Worm (Caenorhabditis elegans) whole organism, late embryonic: ENCODE results near the gene str-206.

Experiments
- C38D4.7 ChIP-seq: fragments of 200-800 bp; sonication (Bioruptor generic); optimal IDR thresholded peaks from 2 replicates; lab custom pipeline; 2018; ENCODE audit warnings: mild to moderate bottlenecking, missing genetic modification characterization, moderate library complexity, missing compliant biosample characterization
- F13H6.1 ChIP-seq: sonication (generic microtip); optimal IDR thresholded peaks from 2 replicates; lab custom pipeline; 2016; ENCODE audit warnings: missing genetic modification characterization, missing compliant biosample characterization
- K02D7.2 ChIP-seq: sonication (generic microtip); optimal IDR thresholded peaks from 2 replicates; lab custom pipeline; 2017; ENCODE audit warnings: mild to moderate bottlenecking, missing genetic modification characterization, missing compliant biosample characterization
- K09A11.1 ChIP-seq: sonication (generic microtip); optimal IDR thresholded peaks from 2 replicates; lab custom pipeline; 2017; ENCODE audit warnings: antibody characterized with exemption, mild to moderate bottlenecking, missing genetic modification characterization, missing compliant biosample characterization; ENCODE audit not compliant: insufficient read depth
- T23F11.4 ChIP-seq: fragments of 200-800 bp; sonication (Bioruptor generic); optimal IDR thresholded peaks from 2 replicates; lab custom pipeline; 2018; ENCODE audit warnings: mild to moderate bottlenecking, missing genetic modification characterization, missing compliant biosample characterization
- ahr-1 ChIP-seq: sonication (generic microtip); optimal IDR thresholded peaks from 2 replicates; lab custom pipeline; 2016; ENCODE audit warnings: missing genetic modification characterization, missing compliant biosample characterization
- ama-1 ChIP-seq: fragments of 150-350 bp; optimal IDR thresholded peaks from 2 replicates; lab custom pipeline; 2014
- ceh-14 ChIP-seq: sonication (generic microtip); optimal IDR thresholded peaks from 2 replicates; lab custom pipeline; 2016; ENCODE audit warnings: missing genotype, missing genetic modification characterization, missing compliant biosample characterization
- ceh-18 ChIP-seq: sonication (generic microtip); optimal IDR thresholded peaks from 2 replicates; lab custom pipeline; 2016; ENCODE audit warnings: missing genetic modification characterization, missing compliant biosample characterization
- ceh-19 ChIP-seq: fragments of 200-800 bp; sonication (Bioruptor generic); optimal IDR thresholded peaks from 2 replicates; lab custom pipeline; 2018; ENCODE audit warnings: mild to moderate bottlenecking, missing genetic modification characterization, missing compliant biosample characterization
- ceh-2 ChIP-seq: sonication (generic microtip); optimal IDR thresholded peaks from 2 replicates; lab custom pipeline; 2016; ENCODE audit warnings: missing genotype, missing genetic modification characterization, missing compliant biosample characterization
- ceh-22 ChIP-seq: sonication (generic microtip); optimal IDR thresholded peaks from 2 replicates; lab custom pipeline; 2017; ENCODE audit warnings: missing biosample characterization, missing genetic modification characterization
- ceh-24 ChIP-seq: sonication (generic microtip); optimal IDR thresholded peaks from 2 replicates; lab custom pipeline; 2016; ENCODE audit warnings: mild to moderate bottlenecking, missing genetic modification characterization, missing compliant biosample characterization
- ceh-34 ChIP-seq: sonication (generic microtip); optimal IDR thresholded peaks from 2 replicates; lab custom pipeline; 2016; ENCODE audit warnings: mild to moderate bottlenecking, missing genetic modification characterization, missing compliant biosample characterization
- ceh-45 ChIP-seq: fragments of 200-800 bp; sonication (Bioruptor generic); IDR thresholded peaks from 2 replicates; pipeline ENCODE4 v1.3.6; 2022; ENCODE audit warnings: missing genetic modification reagents, missing genetic modification characterization, missing compliant biosample characterization
- che-1 ChIP-seq: sonication (generic microtip); optimal IDR thresholded peaks from 2 replicates; lab custom pipeline; 2016; ENCODE audit warnings: mild to moderate bottlenecking, missing genetic modification characterization, missing compliant biosample characterization
- dmd-4 ChIP-seq: sonication (generic microtip); optimal IDR thresholded peaks from 2 replicates; lab custom pipeline; 2016; ENCODE audit warnings: borderline replicate concordance, missing genetic modification characterization, missing compliant biosample characterization
- dve-1 ChIP-seq: sonication (generic microtip); optimal IDR thresholded peaks from 2 replicates; lab custom pipeline; 2017; ENCODE audit warnings: antibody characterized with exemption, mild to moderate bottlenecking, missing genetic modification characterization, missing compliant biosample characterization
- elt-4 ChIP-seq: sonication (generic microtip); optimal IDR thresholded peaks from 2 replicates; lab custom pipeline; 2016; ENCODE audit warnings: missing genetic modification characterization, missing compliant biosample characterization
- ets-4 ChIP-seq: sonication (generic microtip); optimal IDR thresholded peaks from 2 replicates; lab custom pipeline; 2016; ENCODE audit warnings: missing genetic modification characterization, missing compliant biosample characterization
- eyg-1 ChIP-seq: sonication (generic microtip); optimal IDR thresholded peaks from 2 replicates; lab custom pipeline; 2016; ENCODE audit warnings: missing genotype, missing genetic modification characterization, missing compliant biosample characterization
- fkh-10 ChIP-seq: fragments of 150-350 bp; optimal IDR thresholded peaks from 2 replicates; lab custom pipeline; 2014; ENCODE audit warnings: missing biosample characterization, missing genetic modification reagents, missing genetic modification characterization
- fkh-6 ChIP-seq: sonication (generic microtip); optimal IDR thresholded peaks from 2 replicates; lab custom pipeline; 2016; ENCODE audit warnings: missing genetic modification characterization, missing compliant biosample characterization
- hlh-13 ChIP-seq: fragments of 200-800 bp; sonication (Bioruptor generic); optimal IDR thresholded peaks from 2 replicates; lab custom pipeline; 2018; ENCODE audit warnings: mild to moderate bottlenecking, missing genetic modification characterization, missing compliant biosample characterization
- hlh-15 ChIP-seq: sonication (generic microtip); optimal IDR thresholded peaks from 2 replicates; lab custom pipeline; 2016; ENCODE audit warnings: missing genetic modification characterization, missing compliant biosample characterization
- hlh-30 ChIP-seq: sonication (generic microtip); optimal IDR thresholded peaks from 2 replicates; lab custom pipeline; 2017; ENCODE audit warnings: antibody characterized with exemption, missing genetic modification characterization, missing compliant biosample characterization; ENCODE audit not compliant: insufficient read depth
- hlh-6 ChIP-seq: sonication (generic microtip); optimal IDR thresholded peaks from 2 replicates; lab custom pipeline; 2016; ENCODE audit warnings: missing genotype, missing genetic modification characterization, missing compliant biosample characterization
- lim-6 ChIP-seq: sonication (generic microtip); optimal IDR thresholded peaks from 2 replicates; lab custom pipeline; 2016; ENCODE audit warnings: missing genetic modification characterization, missing compliant biosample characterization
- madf-2 ChIP-seq: sonication (generic microtip); optimal IDR thresholded peaks from 2 replicates; lab custom pipeline; 2017; ENCODE audit warnings: missing genetic modification characterization, missing compliant biosample characterization
- mec-3 ChIP-seq: sonication (generic microtip); optimal IDR thresholded peaks from 2 replicates; lab custom pipeline; 2016; ENCODE audit warnings: borderline replicate concordance, missing genetic modification characterization, missing compliant biosample characterization
- nfya-1 ChIP-seq: sonication (generic microtip); optimal IDR thresholded peaks from 2 replicates; lab custom pipeline; 2017; ENCODE audit warnings: missing genetic modification characterization, mild to moderate bottlenecking, missing compliant biosample characterization, antibody characterized with exemption, moderate library complexity
- nhr-11 ChIP-seq: fragments of 150-350 bp; optimal IDR thresholded peaks from 2 replicates; lab custom pipeline; 2014; ENCODE audit warnings: missing biosample characterization, missing genetic modification characterization
- nhr-232 ChIP-seq: sonication (generic microtip); optimal IDR thresholded peaks from 2 replicates; lab custom pipeline; 2016; ENCODE audit warnings: missing genetic modification characterization, missing compliant biosample characterization
- pat-9 ChIP-seq: fragments of 200-800 bp; sonication (Bioruptor generic); optimal IDR thresholded peaks from 2 replicates; lab custom pipeline; 2018; ENCODE audit warnings: mild to moderate bottlenecking, missing genetic modification characterization, moderate library complexity, missing compliant biosample characterization
- pax-1 ChIP-seq: fragments of 150-350 bp; optimal IDR thresholded peaks from 2 replicates; lab custom pipeline; 2014; ENCODE audit warnings: missing biosample characterization, missing genetic modification characterization
- pha-4 ChIP-seq: fragments of 150-350 bp; optimal IDR thresholded peaks from 2 replicates; lab custom pipeline; 2018; ENCODE audit warnings: missing biosample characterization, missing genetic modification reagents, missing genetic modification characterization
- pqm-1 ChIP-seq: sonication (generic microtip); optimal IDR thresholded peaks from 2 replicates; lab custom pipeline; 2016; ENCODE audit warnings: missing genetic modification characterization, missing compliant biosample characterization
- pros-1 ChIP-seq: fragments of 150-350 bp; optimal IDR thresholded peaks from 2 replicates; lab custom pipeline; 2014; ENCODE audit warnings: missing biosample characterization, missing genetic modification reagents, missing genetic modification characterization
- rnt-1 ChIP-seq: sonication (generic microtip); optimal IDR thresholded peaks from 2 replicates; lab custom pipeline; 2016; ENCODE audit warnings: missing genetic modification characterization, missing compliant biosample characterization
- sdc-2 ChIP-seq: sonication (generic microtip); optimal IDR thresholded peaks from 2 replicates; lab custom pipeline; 2016; ENCODE audit warnings: missing genotype, missing genetic modification characterization, missing compliant biosample characterization
- syd-9 ChIP-seq: sonication (generic microtip); optimal IDR thresholded peaks from 2 replicates; lab custom pipeline; 2016; ENCODE audit warnings: mild to moderate bottlenecking, missing genetic modification characterization, moderate library complexity, missing compliant biosample characterization
- tbx-2 ChIP-seq: sonication (generic microtip); optimal IDR thresholded peaks from 2 replicates; lab custom pipeline; 2016; ENCODE audit warnings: missing genetic modification characterization, missing compliant biosample characterization
- tbx-7 ChIP-seq: sonication (generic microtip); optimal IDR thresholded peaks from 2 replicates; lab custom pipeline; 2016; ENCODE audit warnings: missing genotype, missing genetic modification characterization, missing compliant biosample characterization
- unc-55 ChIP-seq: sonication (generic microtip); optimal IDR thresholded peaks from 2 replicates; lab custom pipeline; 2017; ENCODE audit warnings: missing biosample characterization, missing genetic modification reagents, missing genetic modification characterization
- unc-86 ChIP-seq: sonication (generic microtip); optimal IDR thresholded peaks from 2 replicates; lab custom pipeline; 2016; ENCODE audit warnings: missing genetic modification characterization, missing compliant biosample characterization
- zip-5 ChIP-seq: sonication (generic microtip); optimal IDR thresholded peaks from 2 replicates; lab custom pipeline; 2016; ENCODE audit warnings: missing genetic modification characterization, missing compliant biosample characterization
- ztf-16 ChIP-seq: sonication (generic microtip); optimal IDR thresholded peaks from 2 replicates; lab custom pipeline; 2017; ENCODE audit warnings: missing genetic modification characterization, missing compliant biosample characterization

str-206 gene

ce11 chrV:6226530-6227125 is 8.7 kb downstream of the str-206 start, which contains the start of gene W06H8.6:
TSS of gene W06H8.6 (minus strand) at chrV:6227010.
- TF ChIP-seq ceh-19 (GFP tag; lab: Kevin White, UChicago) (no peak), nfya-1 (tag; lab: Kevin White, UChicago) (no peak), eyg-1 (tag; lab: Kevin White, UChicago) (no peak), lim-6 (tag; lab: Kevin White, UChicago) (no peak)
- TF ChIP-seq, all 69 proteins: peak for 0

- TF ChIP-seq dmd-4 (tag; lab: Kevin White, UChicago) (no peak), C38D4.7 (GFP tag; lab: Kevin White, UChicago) (no peak), F13H6.1 (tag; lab: Kevin White, UChicago) (peak; percentile 84), sdc-2 (tag; lab: Kevin White, UChicago) (peak; percentile 24), unc-86 (peak; percentile 69), ceh-2 (tag; lab: Kevin White, UChicago) (peak; percentile 71), madf-2 (tag; lab: Kevin White, UChicago) (peak; percentile 50), rnt-1 (peak; percentile 76), dve-1 (peak; percentile 71), ceh-14 (peak; percentile 81), nhr-11 (tag; lab: Kevin White, UChicago) (no peak), hlh-13 (GFP tag; lab: Kevin White, UChicago) (no peak), ceh-34 (tag; lab: Kevin White, UChicago) (peak; percentile 98), hlh-6 (tag; lab: Kevin White, UChicago) (peak; percentile 29), lim-6 (tag; lab: Kevin White, UChicago) (no peak), pqm-1 (peak; percentile 48), eyg-1 (tag; lab: Kevin White, UChicago) (peak; percentile 31), hlh-15 (tag; lab: Kevin White, UChicago) (no peak), ama-1 (peak; percentile 91), fkh-6 (tag; lab: Kevin White, UChicago) (no peak), ztf-16 (tag; lab: Kevin White, UChicago) (peak; percentile 37), ceh-18 (tag; lab: Kevin White, UChicago) (peak; percentile 98), syd-9 (peak; percentile 74), hlh-30 (tag; lab: Kevin White, UChicago) (peak; percentile 91), pros-1 (tag; lab: Kevin White, UChicago) (peak; percentile 99), nfya-1 (tag; lab: Kevin White, UChicago) (peak; percentile 92), pat-9 (tag; lab: Kevin White, UChicago) (peak; percentile 61), ets-4 (tag; lab: Kevin White, UChicago) (peak; percentile 42), zip-5 (tag; lab: Kevin White, UChicago) (peak; percentile 8), elt-4 (tag; lab: Kevin White, UChicago) (no peak), tbx-2 (peak; percentile 90), ceh-45 (no peak), K02D7.2 (tag; lab: Kevin White, UChicago) (no peak), mec-3 (tag; lab: Kevin White, UChicago) (no peak), ahr-1 (tag; lab: Kevin White, UChicago) (no peak), ceh-24 (tag; lab: Kevin White, UChicago) (no peak), ceh-22 (tag; lab: Kevin White, UChicago) (no peak), che-1 (tag; lab: Kevin White, UChicago) (no peak), unc-55 (GFP tag; lab: Kevin White, UChicago) (peak; percentile 83), pax-1 (tag; lab: Kevin White, UChicago) (peak; percentile 47), tbx-7 (tag; lab: Kevin White, UChicago) (peak; percentile 7), pha-4 (tag; lab: Kevin White, UChicago) (no peak), ceh-19 (GFP tag; lab: Kevin White, UChicago) (peak; percentile 17), nhr-232 (tag; lab: Kevin White, UChicago) (no peak), K09A11.1 (tag; lab: Kevin White, UChicago) (peak; percentile 54), fkh-10 (peak; percentile 70), T23F11.4 (GFP tag; lab: Kevin White, UChicago) (peak; percentile 35)
Measured at ce11 chrV:6227326-6228246, 9.7 kb downstream of the str-206 start.
